Fruit fly (Drosophila melanogaster): Measurements from ENCODE around the gene CG14374.

CG14374 gene

dm6 chr3R:13400902-13401721 lies 4.2 kb upstream of the CG14374 start (continued):
- TF ChIP-seq slp2 (GFP tag; optimal IDR thresholded peaks at IDR 0.05): peak; percentile 77
- peak; percentile 92 for TF ChIP-seq seq (GFP tag; IDR thresholded peaks at IDR 0.05)
- peak; percentile 89 for TF ChIP-seq CG2202 (tag; optimal IDR thresholded peaks at IDR 0.05)
- TF ChIP-seq CG3065 (GFP tag; optimal IDR thresholded peaks at IDR 0.05): peak; percentile 71
- TF ChIP-seq CG17829 (tag; optimal IDR thresholded peaks at IDR 0.05): peak; percentile 93
- peak; percentile 75 for TF ChIP-seq CG3407 (GFP tag; optimal IDR thresholded peaks at IDR 0.05)
- TF ChIP-seq sima (GFP tag; optimal IDR thresholded peaks at IDR 0.05): peak; percentile 57
- peak; percentile 94 for TF ChIP-seq nmo (GFP tag; optimal IDR thresholded peaks at IDR 0.05)
- TF ChIP-seq CG15514 (GFP tag; optimal IDR thresholded peaks at IDR 0.05): peak; percentile 80
- TF ChIP-seq CG7357 (GFP tag; IDR thresholded peaks at IDR 0.05): peak; percentile 72; the same call in 2 of the 3 replicates
- peak; percentile 89 for TF ChIP-seq CG11398 (GFP tag; optimal IDR thresholded peaks at IDR 0.05)
- TF ChIP-seq Mrtf (GFP tag; IDR thresholded peaks at IDR 0.05): peak; percentile 67; the same call in 1 of the 3 replicates
- TF ChIP-seq bab2 (GFP tag; optimal IDR thresholded peaks at IDR 0.05): peak; percentile 87
- TF ChIP-seq gsb-n (tag; optimal IDR thresholded peaks at IDR 0.05): peak; percentile 85
- TF ChIP-seq Ada2b (GFP tag; IDR thresholded peaks at IDR 0.05): peak; percentile 75
- TF ChIP-seq Mes4 (GFP tag; optimal IDR thresholded peaks at IDR 0.05): peak; percentile 83
- TF ChIP-seq nau (GFP tag; optimal IDR thresholded peaks at IDR 0.05): peak; percentile 76
- TF ChIP-seq onecut (GFP tag; IDR thresholded peaks at IDR 0.05): peak; percentile 53
- TF ChIP-seq NK7.1 (GFP tag; optimal IDR thresholded peaks at IDR 0.05): peak; percentile 58
- TF ChIP-seq pros (GFP tag; optimal IDR thresholded peaks at IDR 0.05): peak; percentile 33
- TF ChIP-seq hb (GFP tag; IDR thresholded peaks at IDR 0.05; ENCODE audit: partially characterized antibody): no peak
- peak; percentile 39; the same call in 1 of the 2 replicates for TF ChIP-seq CG43689 (GFP tag; IDR thresholded peaks at IDR 0.05)
- peak; percentile 82 for TF ChIP-seq tap (tag; optimal IDR thresholded peaks at IDR 0.05)
- TF ChIP-seq CG4617 (GFP tag; optimal IDR thresholded peaks at IDR 0.05; ENCODE audit: borderline replicate concordance): peak; percentile 75
- TF ChIP-seq Dip2 (GFP tag; IDR thresholded peaks at IDR 0.05): no peak
- TF ChIP-seq Mad (GFP tag; optimal IDR thresholded peaks at IDR 0.05): peak; percentile 80
- TF ChIP-seq CG3726 (GFP tag; IDR thresholded peaks at IDR 0.05): peak; percentile 80; the same call in 2 of the 3 replicates
- TF ChIP-seq crc (GFP tag; optimal IDR thresholded peaks at IDR 0.05): peak; percentile 76
- peak; percentile 55 for TF ChIP-seq gro (GFP tag; optimal IDR thresholded peaks at IDR 0.05)
- TF ChIP-seq CG6654 (GFP tag; optimal IDR thresholded peaks at IDR 0.05): peak; percentile 70
- TF ChIP-seq tin (GFP tag; optimal IDR thresholded peaks at IDR 0.05): peak; percentile 80
- peak; percentile 11; the same call in 1 of the 2 replicates for TF ChIP-seq dimm (GFP tag; IDR thresholded peaks at IDR 0.05)
- TF ChIP-seq CG9932 (GFP tag; IDR thresholded peaks at IDR 0.05): peak; percentile 85
- TF ChIP-seq CG10366 (GFP tag; IDR thresholded peaks at IDR 0.05): peak; percentile 78
- TF ChIP-seq Atf-2 (GFP tag; optimal IDR thresholded peaks at IDR 0.05): peak; percentile 91
- TF ChIP-seq CG18262 (tag; optimal IDR thresholded peaks at IDR 0.05): peak; percentile 95
- TF ChIP-seq CG2678 (tag; optimal IDR thresholded peaks at IDR 0.05): peak; percentile 94
- peak; percentile 42 for TF ChIP-seq scrt (GFP tag; optimal IDR thresholded peaks at IDR 0.05)
- TF ChIP-seq Nf-YC (tag; optimal IDR thresholded peaks at IDR 0.05): peak; percentile 74
- TF ChIP-seq sug (tag; optimal IDR thresholded peaks at IDR 0.05): peak; percentile 76
- TF ChIP-seq Poxn (GFP tag; IDR thresholded peaks at IDR 0.05): peak; percentile 39; the same call in 1 of the 2 replicates
- TF ChIP-seq prd (optimal IDR thresholded peaks at IDR 0.05): no peak
- peak; percentile 89 for TF ChIP-seq prd (GFP tag; IDR thresholded peaks at IDR 0.05)
- peak; percentile 49 for TF ChIP-seq Gsc (GFP tag; IDR thresholded peaks at IDR 0.05)
- no peak for TF ChIP-seq hbn (GFP tag; IDR thresholded peaks at IDR 0.05; ENCODE audit: partially characterized antibody)
- TF ChIP-seq CG6254 (GFP tag; optimal IDR thresholded peaks at IDR 0.05): peak; percentile 82
- peak; percentile 69 for TF ChIP-seq lbe (GFP tag; optimal IDR thresholded peaks at IDR 0.05)
- peak; percentile 69 for TF ChIP-seq CG30020 (tag; optimal IDR thresholded peaks at IDR 0.05)
- peak; percentile 90 for TF ChIP-seq CG15269 (tag; optimal IDR thresholded peaks at IDR 0.05)

Measured in whole organism, embryonic.